Worm (Caenorhabditis elegans): Measurements from ENCODE around the gene T13C5.10.

DNA sequence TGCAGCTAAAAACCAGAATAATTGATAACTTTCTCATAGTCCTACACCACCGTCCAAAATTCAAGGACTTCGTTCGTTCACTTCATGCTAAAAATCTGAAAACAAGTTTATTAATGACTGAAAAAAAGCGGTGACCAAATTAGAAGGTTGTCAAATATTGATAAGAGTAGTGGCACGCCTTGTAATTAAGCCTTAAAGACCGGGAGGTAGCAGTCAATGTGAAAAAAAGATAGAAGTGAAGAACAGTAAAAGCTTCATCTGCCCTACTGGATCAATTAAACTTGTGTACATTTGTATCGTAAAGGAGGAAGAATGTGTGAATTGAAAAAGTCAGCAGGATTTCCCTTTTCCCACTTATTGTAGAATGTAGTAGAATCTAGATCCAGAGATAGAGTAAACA lies 37.5 kb upstream of the T13C5.10 start, which contains the start of gene tag-275:
- TF ChIP-seq C34F6.9 (tag; optimal IDR thresholded peaks at IDR 0.05) (no peak), nhr-11 (tag; optimal IDR thresholded peaks at IDR 0.05) (no peak), snpc-4 (tag; optimal IDR thresholded peaks at IDR 0.05) (no peak), unc-62 (GFP tag; optimal IDR thresholded peaks at IDR 0.05) (no peak)

Measured in whole organism, L2 larva.